Worm (Caenorhabditis elegans): ENCODE results near the gene R05F9.7.

- TF ChIP-seq mdl-1 (tag; optimal IDR thresholded peaks at IDR 0.05) (no peak), zag-1 (tag; optimal IDR thresholded peaks at IDR 0.05) (no peak), nhr-11 (tag; optimal IDR thresholded peaks at IDR 0.05) (no peak)
Observed at ce11 chrII:4883412-4883811, 2.7 kb upstream of the R05F9.7 start, which contains the start of gene gst-8.
